Worm (Caenorhabditis elegans) whole organism, young adult: ENCODE data around the gene tag-280.

Experiments
- B0261.1 ChIP-seq: sonication (generic microtip); optimal IDR thresholded peaks from 2 replicates; lab custom pipeline; 2016; ENCODE audit warnings: mild to moderate bottlenecking, missing genetic modification characterization, moderate library complexity, missing compliant biosample characterization
- B0336.3 ChIP-seq: fragments of 200-800 bp; sonication (Bioruptor generic); IDR thresholded peaks from 2 replicates; pipeline ENCODE4 v1.3.6; 2022; ENCODE audit warnings: missing genetic modification characterization, missing compliant biosample characterization
- F10E7.11 ChIP-seq: sonication (generic microtip); optimal IDR thresholded peaks from 2 replicates; lab custom pipeline; 2017; ENCODE audit warnings: mild to moderate bottlenecking, missing genetic modification characterization, moderate library complexity, missing compliant biosample characterization
- F22D6.2 ChIP-seq: sonication (generic microtip); optimal IDR thresholded peaks from 2 replicates; lab custom pipeline; 2016; ENCODE audit warnings: mild to moderate bottlenecking, missing genetic modification characterization, missing compliant biosample characterization
- F23B12.7 ChIP-seq: sonication (generic microtip); optimal IDR thresholded peaks from 2 replicates; lab custom pipeline; 2017; ENCODE audit warnings: missing genetic modification characterization, mild to moderate bottlenecking, missing compliant biosample characterization, antibody characterized with exemption, moderate library complexity; ENCODE audit not compliant: insufficient read depth
- F37B4.10 ChIP-seq: fragments of 200-800 bp; sonication (Bioruptor generic); IDR thresholded peaks from 2 replicates; pipeline ENCODE4 v1.3.6; 2022; ENCODE audit warnings: missing genetic modification characterization, missing compliant biosample characterization
- F52B5.7 ChIP-seq: sonication (generic microtip); optimal IDR thresholded peaks from 2 replicates; lab custom pipeline; 2016; ENCODE audit warnings: mild to moderate bottlenecking, missing genetic modification characterization, missing compliant biosample characterization
- Y53F4B.3 ChIP-seq: fragments of 200-800 bp; sonication (Bioruptor generic); IDR thresholded peaks from 2 replicates; pipeline ENCODE4 v1.3.6; 2022; ENCODE audit warnings: missing genetic modification reagents, missing genetic modification characterization, missing compliant biosample characterization
- Y53G8AR.9 ChIP-seq: fragments of 200-800 bp; sonication (Bioruptor generic); conservative IDR thresholded peaks from 2 replicates; pipeline ENCODE4 v1.3.6; 2022; ENCODE audit warnings: missing genetic modification reagents, missing genetic modification characterization, missing compliant biosample characterization
- Y56A3A.18 ChIP-seq: fragments of 200-800 bp; sonication (Bioruptor generic); IDR thresholded peaks from 2 replicates; pipeline ENCODE4 v1.3.6; 2022; ENCODE audit warnings: missing genetic modification reagents, missing genetic modification characterization, missing compliant biosample characterization
- Y95B8A.8 ChIP-seq: fragments of 200-800 bp; sonication (Bioruptor generic); IDR thresholded peaks from 2 replicates; pipeline ENCODE4 v1.3.6; 2022; ENCODE audit warnings: missing genetic modification reagents, missing genetic modification characterization, missing compliant biosample characterization
- bed-1 ChIP-seq: fragments of 200-800 bp; sonication (Bioruptor generic); IDR thresholded peaks from 2 replicates; pipeline ENCODE4 v1.3.6; 2022; ENCODE audit warnings: missing genetic modification reagents, missing genetic modification characterization, missing compliant biosample characterization
- cebp-1 ChIP-seq, 2 experiments: fragments of 200-800 bp in 1 of 2; sonication (Bioruptor generic) in 1 of 2; sonication (generic microtip) in 1 of 2; IDR thresholded peaks in 1 of 2; optimal IDR thresholded peaks in 1 of 2; 2 replicates each; pipeline versions ENCODE4 v1.3.6 to Lab custom; 2017 to 2022; ENCODE audit warnings: missing compliant biosample characterization in 2 of 2, missing genetic modification characterization in 2 of 2, mild to moderate bottlenecking in 1 of 2, missing genetic modification reagents in 1 of 2, moderate library complexity in 1 of 2
- ceh-27 ChIP-seq: fragments of 200-800 bp; sonication (Bioruptor generic); optimal IDR thresholded peaks from 2 replicates; lab custom pipeline; 2018; ENCODE audit warnings: mild to moderate bottlenecking, missing genetic modification characterization, moderate library complexity, missing compliant biosample characterization
- ceh-40 ChIP-seq: fragments of 200-800 bp; sonication (Bioruptor generic); IDR thresholded peaks from 2 replicates; pipeline ENCODE4 v1.3.6; 2022; ENCODE audit warnings: missing genetic modification characterization, missing compliant biosample characterization
- chd-7 ChIP-seq: sonication (generic microtip); optimal IDR thresholded peaks from 2 replicates; lab custom pipeline; 2016; ENCODE audit warnings: mild to moderate bottlenecking, missing genetic modification characterization, moderate library complexity, missing compliant biosample characterization
- dox-1 ChIP-seq: fragments of 200-800 bp; sonication (Bioruptor generic); IDR thresholded peaks from 2 replicates; pipeline ENCODE4 v1.3.6; 2022; ENCODE audit warnings: missing genetic modification reagents, missing genetic modification characterization, missing compliant biosample characterization
- efl-1 ChIP-seq: fragments of 150-350 bp; optimal IDR thresholded peaks from 2 replicates; lab custom pipeline; 2014; ENCODE audit warnings: missing biosample characterization, missing genetic modification reagents, missing genetic modification characterization
- ekl-4 ChIP-seq: fragments of 200-800 bp; sonication (Bioruptor generic); IDR thresholded peaks from 2 replicates; pipeline ENCODE4 v1.3.6; 2022; ENCODE audit warnings: missing genetic modification reagents, missing genetic modification characterization, missing compliant biosample characterization
- fkh-3 ChIP-seq: sonication (generic microtip); optimal IDR thresholded peaks from 2 replicates; lab custom pipeline; 2016; ENCODE audit warnings: mild to moderate bottlenecking, missing genetic modification characterization, missing compliant biosample characterization
- hlh-26 ChIP-seq: fragments of 200-800 bp; sonication (Bioruptor generic); conservative IDR thresholded peaks from 2 replicates; pipeline ENCODE4 v1.3.6; 2022; ENCODE audit warnings: missing genetic modification reagents, missing genetic modification characterization, missing compliant biosample characterization
- hmg-1.2 ChIP-seq: fragments of 200-800 bp; sonication (Bioruptor generic); IDR thresholded peaks from 2 replicates; pipeline ENCODE4 v1.3.6; 2022; ENCODE audit warnings: missing genetic modification reagents, missing genetic modification characterization, missing compliant biosample characterization
- hmg-20 ChIP-seq: fragments of 200-800 bp; sonication (Bioruptor generic); IDR thresholded peaks from 2 replicates; pipeline ENCODE4 v1.3.6; 2022; ENCODE audit warnings: missing genetic modification reagents, missing genetic modification characterization, missing compliant biosample characterization
- hrde-1 ChIP-seq: sonication (generic microtip); optimal IDR thresholded peaks from 2 replicates; lab custom pipeline; 2016; ENCODE audit warnings: missing genetic modification characterization, mild to moderate bottlenecking, missing compliant biosample characterization, moderate library complexity, missing genotype, missing genetic modification reagents, borderline replicate concordance
- hsf-1 ChIP-seq: fragments of 200-800 bp; sonication (Bioruptor generic); IDR thresholded peaks from 2 replicates; pipeline ENCODE4 v1.3.6; 2022; ENCODE audit warnings: missing genetic modification reagents, missing genetic modification characterization, missing compliant biosample characterization
- let-526 ChIP-seq: fragments of 200-800 bp; sonication (Bioruptor generic); IDR thresholded peaks from 2 replicates; pipeline ENCODE4 v1.3.6; 2022; ENCODE audit warnings: missing genetic modification reagents, missing genetic modification characterization, missing compliant biosample characterization
- lin-40 ChIP-seq: sonication (generic microtip); optimal IDR thresholded peaks from 2 replicates; lab custom pipeline; 2016; ENCODE audit warnings: missing genetic modification characterization, mild to moderate bottlenecking, missing compliant biosample characterization, missing genotype, missing genetic modification reagents
- lsl-1 ChIP-seq: fragments of 200-800 bp; sonication (Bioruptor generic); optimal IDR thresholded peaks from 2 replicates; lab custom pipeline; 2018; ENCODE audit warnings: mild to moderate bottlenecking, missing genetic modification characterization, moderate library complexity, missing compliant biosample characterization
- madf-10 ChIP-seq: sonication (generic microtip); optimal IDR thresholded peaks from 2 replicates; lab custom pipeline; 2016; ENCODE audit warnings: mild to moderate bottlenecking, missing genetic modification characterization, missing compliant biosample characterization
- nfya-1 ChIP-seq: sonication (generic microtip); optimal IDR thresholded peaks from 2 replicates; lab custom pipeline; 2017; ENCODE audit warnings: antibody characterized with exemption, missing compliant biosample characterization, missing genetic modification characterization, borderline replicate concordance; ENCODE audit not compliant: insufficient read depth
- nfya-2 ChIP-seq: fragments of 200-800 bp; sonication (Bioruptor generic); IDR thresholded peaks from 2 replicates; pipeline ENCODE4 v1.3.6; 2022; ENCODE audit warnings: missing genetic modification reagents, missing genetic modification characterization, missing compliant biosample characterization
- nhr-120 ChIP-seq: fragments of 200-800 bp; sonication (Bioruptor generic); IDR thresholded peaks from 2 replicates; pipeline ENCODE4 v1.3.6; 2022; ENCODE audit warnings: missing genetic modification characterization, missing compliant biosample characterization
- nhr-179 ChIP-seq: sonication (generic microtip); optimal IDR thresholded peaks from 2 replicates; lab custom pipeline; 2016; ENCODE audit warnings: mild to moderate bottlenecking, missing genetic modification characterization, missing compliant biosample characterization
- pbrm-1 ChIP-seq: fragments of 200-800 bp; sonication (Bioruptor generic); IDR thresholded peaks from 2 replicates; pipeline ENCODE4 v1.3.6; 2022; ENCODE audit warnings: missing genetic modification reagents, missing genetic modification characterization, missing compliant biosample characterization
- pha-4 ChIP-seq: fragments of 150-350 bp; sonication (generic microtip); optimal IDR thresholded peaks from 2 replicates; lab custom pipeline; 2014; ENCODE audit warnings: missing biosample characterization, missing genetic modification reagents, missing genetic modification characterization
- rcor-1 ChIP-seq: fragments of 200-800 bp; sonication (Bioruptor generic); IDR thresholded peaks from 2 replicates; pipeline ENCODE4 v1.3.6; 2022; ENCODE audit warnings: missing genetic modification reagents, missing genetic modification characterization, missing compliant biosample characterization
- rpc-1 ChIP-seq, 2 experiments: fragments of 150-350 bp in 1 of 2; sonication (generic microtip) in 1 of 2; optimal IDR thresholded peaks; 2 replicates each; lab custom pipeline; 2014 to 2018; ENCODE audit warnings: missing biosample characterization in 1 of 2, missing genetic modification characterization in 1 of 2, missing genetic modification reagents in 1 of 2, missing genotype in 1 of 2
- sdz-38 ChIP-seq: sonication (generic microtip); optimal IDR thresholded peaks from 2 replicates; lab custom pipeline; 2016; ENCODE audit warnings: missing genotype, missing genetic modification characterization, missing compliant biosample characterization
- sea-2 ChIP-seq: fragments of 200-800 bp; sonication (Bioruptor generic); IDR thresholded peaks from 2 replicates; pipeline ENCODE4 v1.3.6; 2022; ENCODE audit warnings: missing genetic modification characterization, missing compliant biosample characterization
- snpc-1.3 ChIP-seq: sonication (generic microtip); optimal IDR thresholded peaks from 2 replicates; lab custom pipeline; 2017; ENCODE audit warnings: missing genetic modification characterization, mild to moderate bottlenecking, missing compliant biosample characterization, antibody characterized with exemption, moderate library complexity, missing genotype, missing genetic modification reagents; ENCODE audit not compliant: insufficient read depth
- unc-130 ChIP-seq: sonication (generic microtip); optimal IDR thresholded peaks from 2 replicates; lab custom pipeline; 2016; ENCODE audit warnings: missing genetic modification reagents, missing genetic modification characterization, missing compliant biosample characterization
- zfh-2 ChIP-seq: fragments of 200-800 bp; sonication (Bioruptor generic); conservative IDR thresholded peaks from 2 replicates; pipeline ENCODE4 v1.3.6; 2022; ENCODE audit warnings: missing genetic modification reagents, missing genetic modification characterization, missing compliant biosample characterization
- zim-3 ChIP-seq: sonication (generic microtip); optimal IDR thresholded peaks from 2 replicates; lab custom pipeline; 2017; ENCODE audit warnings: mild to moderate bottlenecking, missing genetic modification characterization, moderate library complexity, missing compliant biosample characterization
- ztf-22 ChIP-seq: fragments of 200-800 bp; sonication (Bioruptor generic); optimal IDR thresholded peaks from 2 replicates; lab custom pipeline; 2018; ENCODE audit warnings: mild to moderate bottlenecking, missing genetic modification characterization, moderate library complexity, missing compliant biosample characterization
- ztf-26 ChIP-seq: sonication (generic microtip); optimal IDR thresholded peaks from 2 replicates; lab custom pipeline; 2017; ENCODE audit warnings: missing genetic modification characterization, missing compliant biosample characterization
- ztf-3 ChIP-seq: fragments of 200-800 bp; sonication (Bioruptor generic); optimal IDR thresholded peaks from 2 replicates; lab custom pipeline; 2018; ENCODE audit warnings: mild to moderate bottlenecking, missing genetic modification characterization, missing compliant biosample characterization

tag-280 gene

DNA sequence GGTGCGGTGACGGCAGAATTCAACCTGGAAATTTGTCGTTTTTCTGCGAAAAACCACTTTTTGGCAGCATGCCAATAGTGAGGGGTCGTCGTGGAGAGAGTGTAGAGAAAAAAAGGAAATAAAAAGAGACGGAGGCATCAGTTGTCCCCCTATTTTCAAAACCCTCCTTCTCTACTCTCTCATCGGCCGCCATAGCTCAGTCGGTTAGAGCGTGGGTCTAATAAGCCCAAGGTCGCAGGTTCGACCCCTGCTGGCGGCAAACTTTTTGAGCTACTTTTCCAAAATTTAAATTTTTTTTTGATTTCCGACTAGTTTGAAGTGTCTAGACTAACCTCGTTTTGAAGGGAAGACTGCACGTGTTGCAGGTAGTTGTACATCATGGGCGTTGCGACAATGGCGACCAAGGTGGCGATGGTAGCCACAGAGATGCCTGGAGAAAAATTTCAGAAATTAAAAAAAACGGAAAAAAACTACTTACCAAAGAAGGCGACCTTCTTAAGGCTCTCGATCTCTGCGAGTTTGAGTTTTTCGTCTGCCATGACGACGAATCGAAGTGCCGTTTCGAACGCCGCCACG is 34.2 kb downstream of the tag-280 start, which contains the start of gene col-85 (continued):
- peak; percentile 67 for TF ChIP-seq hmg-20 (GFP tag; lab: Robert Waterston, UW)
- TF ChIP-seq Y53F4B.3: no peak; the same call in 1 of the 2 replicates
- 0 out of 2 replicates have a peak, but pooled peaks have one; percentile 41 for TF ChIP-seq nfya-2
- peak; percentile 79 for TF ChIP-seq zim-3 (tag; lab: Kevin White, UChicago)
- 0 out of 2 replicates have a peak, but pooled peaks have one; percentile 65 for TF ChIP-seq Y95B8A.8 (GFP tag; lab: Robert Waterston, UW)
- peak; percentile 82 for TF ChIP-seq ceh-40 (GFP tag; lab: Robert Waterston, UW)
- 0 out of 2 replicates have a peak, but pooled peaks have one; percentile 35 for TF ChIP-seq let-526 (GFP tag; lab: Robert Waterston, UW)
- TF ChIP-seq unc-130 (GFP tag; lab: Kevin White, UChicago): peak; percentile 62
- 0 out of 2 replicates have a peak, but pooled peaks have one; percentile 77 for TF ChIP-seq bed-1 (GFP tag; lab: Robert Waterston, UW)
- no peak for TF ChIP-seq nfya-1 (tag; lab: Kevin White, UChicago)
- TF ChIP-seq lin-40 (tag; lab: Kevin White, UChicago): no peak
- peak; percentile 87 for TF ChIP-seq snpc-1.3 (tag; lab: Kevin White, UChicago)
- peak; percentile 74 for TF ChIP-seq hrde-1 (tag; lab: Kevin White, UChicago)
- no peak for TF ChIP-seq sdz-38 (tag; lab: Kevin White, UChicago)
- TF ChIP-seq ekl-4 (GFP tag; lab: Robert Waterston, UW): peak; percentile 72
- peak; percentile 63 for TF ChIP-seq F52B5.7 (tag; lab: Kevin White, UChicago)
- TF ChIP-seq chd-7 (tag; lab: Kevin White, UChicago): peak; percentile 87
- TF ChIP-seq cebp-1 (GFP tag; IDR thresholded peaks at IDR 0.05; lab: Robert Waterston, UW): no peak
- peak; percentile 81 for TF ChIP-seq cebp-1 (tag; optimal IDR thresholded peaks at IDR 0.05; lab: Kevin White, UChicago)
- no peak for TF ChIP-seq sea-2 (GFP tag; lab: Robert Waterston, UW)
- TF ChIP-seq rpc-1 (optimal IDR thresholded peaks at IDR 0.05; lab: Kevin White, UChicago): peak; percentile 97
- TF ChIP-seq rpc-1 (tag; optimal IDR thresholded peaks at IDR 0.05; lab: Kevin White, UChicago): peak; percentile 93
- peak; percentile 95 for TF ChIP-seq dox-1 (GFP tag; lab: Robert Waterston, UW)
- no peak for TF ChIP-seq hlh-26 (GFP tag; lab: Robert Waterston, UW)
- peak; percentile 78 for TF ChIP-seq F10E7.11 (tag; lab: Kevin White, UChicago)
- TF ChIP-seq lsl-1 (GFP tag; lab: Kevin White, UChicago): peak; percentile 53
- TF ChIP-seq F37B4.10 (GFP tag; lab: Robert Waterston, UW): 0 out of 2 replicates have a peak, but pooled peaks have one; percentile 86
- no peak for TF ChIP-seq ztf-22 (GFP tag; lab: Kevin White, UChicago)
- peak; percentile 92 for TF ChIP-seq pbrm-1 (GFP tag; lab: Robert Waterston, UW)
- peak; percentile 52; the same call in 1 of the 2 replicates for TF ChIP-seq hsf-1 (GFP tag; lab: Robert Waterston, UW)
- TF ChIP-seq ztf-26: peak; percentile 80
- peak; percentile 26 for TF ChIP-seq efl-1 (GFP tag; lab: Kevin White, UChicago)
- TF ChIP-seq B0261.1 (tag; lab: Kevin White, UChicago): peak; percentile 99
- TF ChIP-seq rcor-1: peak; percentile 85
- peak; percentile 75 for TF ChIP-seq B0336.3 (GFP tag; lab: Robert Waterston, UW)
- TF ChIP-seq F23B12.7 (tag; lab: Kevin White, UChicago): peak; percentile 88
- peak; percentile 36 for TF ChIP-seq ceh-27 (GFP tag; lab: Kevin White, UChicago)
- TF ChIP-seq pha-4: no peak
- peak; percentile 90 for TF ChIP-seq hmg-1.2 (GFP tag; lab: Robert Waterston, UW)
- peak; percentile 42 for TF ChIP-seq nhr-179
- TF ChIP-seq Y56A3A.18 (GFP tag; lab: Robert Waterston, UW): peak; percentile 56; the same call in 1 of the 2 replicates
- TF ChIP-seq F22D6.2 (tag; lab: Kevin White, UChicago): peak; percentile 4
- TF ChIP-seq zfh-2 (GFP tag; lab: Robert Waterston, UW): peak; percentile 17
- TF ChIP-seq ztf-3: peak; percentile 55
- TF ChIP-seq fkh-3 (tag; lab: Kevin White, UChicago): peak; percentile 87
- TF ChIP-seq madf-10 (tag; lab: Kevin White, UChicago): peak; percentile 84
- peak; percentile 79 for TF ChIP-seq Y53G8AR.9 (GFP tag; lab: Robert Waterston, UW)
- 0 out of 2 replicates have a peak, but pooled peaks have one; percentile 28 for TF ChIP-seq nhr-120 (GFP tag; lab: Robert Waterston, UW)
